Fruit fly (Drosophila melanogaster): ENCODE results near the gene Pldn.
A peak's percentile ranks its signal among the peaks of the same experiment; 100 is the strongest.

Gene Pldn

dm6 chr3L:11681794-11682193 is 9.4 kb downstream of the Pldn start, which contains the start of gene TfIIEalpha:
Gene TfIIEalpha (plus strand): TSS chr3L:11682038.
- TF ChIP-seq bab1 (GFP tag; optimal IDR thresholded peaks at IDR 0.05) (peak; percentile 66), tj (GFP tag; optimal IDR thresholded peaks at IDR 0.05) (no peak), cic (GFP tag; optimal IDR thresholded peaks at IDR 0.05) (peak; percentile 37), CG11617 (GFP tag; optimal IDR thresholded peaks at IDR 0.05) (no peak), toe (GFP tag; optimal IDR thresholded peaks at IDR 0.05) (peak; percentile 18), CG14711 (tag; optimal IDR thresholded peaks at IDR 0.05) (no peak), Clk (GFP tag; optimal IDR thresholded peaks at IDR 0.05) (no peak), pad (GFP tag; optimal IDR thresholded peaks at IDR 0.05) (no peak), CG5204 (GFP tag; optimal IDR thresholded peaks at IDR 0.05) (no peak), CG33017 (tag; optimal IDR thresholded peaks at IDR 0.05) (no peak), ovo (GFP tag; optimal IDR thresholded peaks at IDR 0.05) (no peak), CG7045 (GFP tag; optimal IDR thresholded peaks at IDR 0.05) (no peak), CG12768 (GFP tag; optimal IDR thresholded peaks at IDR 0.05) (no peak), Mnt (GFP tag; optimal IDR thresholded peaks at IDR 0.05) (peak; percentile 23), CG7101 (tag; optimal IDR thresholded peaks at IDR 0.05) (no peak), cnc (optimal IDR thresholded peaks at IDR 0.05) (no peak)

- TF ChIP-seq CG1620 (GFP tag; optimal IDR thresholded peaks at IDR 0.05), result no peak
- TF ChIP-seq pad (GFP tag; optimal IDR thresholded peaks at IDR 0.05), result peak; percentile 16
- TF ChIP-seq Mnt (GFP tag; optimal IDR thresholded peaks at IDR 0.05), result peak; percentile 24
- TF ChIP-seq CG7101 (tag; optimal IDR thresholded peaks at IDR 0.05), result no peak
- peak; percentile 17 for TF ChIP-seq toe (GFP tag; optimal IDR thresholded peaks at IDR 0.05)
- TF ChIP-seq kay (GFP tag; ENCODE audit: borderline replicate concordance), result no peak
- peak; percentile 41 for TF ChIP-seq CG12768 (GFP tag; optimal IDR thresholded peaks at IDR 0.05)
- TF ChIP-seq Clk (GFP tag; optimal IDR thresholded peaks at IDR 0.05), result peak; percentile 8
- TF ChIP-seq CG11617 (GFP tag; optimal IDR thresholded peaks at IDR 0.05), result peak; percentile 23
- TF ChIP-seq Hr96 (GFP tag; optimal IDR thresholded peaks at IDR 0.05), result no peak
- TF ChIP-seq CG14711 (tag; optimal IDR thresholded peaks at IDR 0.05), result peak; percentile 4
- no peak for TF ChIP-seq tj (GFP tag; optimal IDR thresholded peaks at IDR 0.05)
- TF ChIP-seq cic (GFP tag; optimal IDR thresholded peaks at IDR 0.05), result peak; percentile 36
- no peak for TF ChIP-seq ovo (GFP tag; optimal IDR thresholded peaks at IDR 0.05)
- no peak for TF ChIP-seq bab1 (GFP tag; optimal IDR thresholded peaks at IDR 0.05)
- peak; percentile 5 for TF ChIP-seq CG7045 (GFP tag; optimal IDR thresholded peaks at IDR 0.05)
Measured at dm6 chr3L:11680298-11680697, 10.9 kb downstream of the Pldn start, which contains the start of gene CG32085. Gene CG32085 (minus strand): TSS chr3L:11680344.

- TF ChIP-seq Hr96 (GFP tag; optimal IDR thresholded peaks at IDR 0.05), result no peak
- no peak for TF ChIP-seq Clk (GFP tag; optimal IDR thresholded peaks at IDR 0.05)
- TF ChIP-seq CG7045 (GFP tag; optimal IDR thresholded peaks at IDR 0.05), result no peak
- TF ChIP-seq Mnt (GFP tag; optimal IDR thresholded peaks at IDR 0.05), result no peak
- TF ChIP-seq CG11617 (GFP tag; optimal IDR thresholded peaks at IDR 0.05), result no peak
- TF ChIP-seq CG14711 (tag; optimal IDR thresholded peaks at IDR 0.05), result no peak
- no peak for TF ChIP-seq Crg-1 (GFP tag; optimal IDR thresholded peaks at IDR 0.05)
- no peak for TF ChIP-seq cic (GFP tag; optimal IDR thresholded peaks at IDR 0.05)
- TF ChIP-seq CG5204 (GFP tag; optimal IDR thresholded peaks at IDR 0.05), result no peak
- TF ChIP-seq tj (GFP tag; optimal IDR thresholded peaks at IDR 0.05), result no peak
- TF ChIP-seq CG7101 (tag; optimal IDR thresholded peaks at IDR 0.05), result no peak
- no peak for TF ChIP-seq toe (GFP tag; optimal IDR thresholded peaks at IDR 0.05)
- no peak for TF ChIP-seq bab1 (GFP tag; optimal IDR thresholded peaks at IDR 0.05)
- no peak for TF ChIP-seq CG12768 (GFP tag; optimal IDR thresholded peaks at IDR 0.05)
- no peak for TF ChIP-seq cnc (optimal IDR thresholded peaks at IDR 0.05)
- TF ChIP-seq kay (GFP tag; ENCODE audit: borderline replicate concordance), result no peak
- TF ChIP-seq ovo (GFP tag; optimal IDR thresholded peaks at IDR 0.05), result no peak
- TF ChIP-seq CG33017 (tag; optimal IDR thresholded peaks at IDR 0.05), result no peak
- TF ChIP-seq CG1620 (GFP tag; optimal IDR thresholded peaks at IDR 0.05), result no peak
- TF ChIP-seq pad (GFP tag; optimal IDR thresholded peaks at IDR 0.05), result no peak
Measured at dm6 chr3L:11678313-11678817, 12.8 kb downstream of the Pldn start.

- TF ChIP-seq cic (GFP tag; optimal IDR thresholded peaks at IDR 0.05), result no peak
- peak; percentile 1 for TF ChIP-seq CG11617 (GFP tag; optimal IDR thresholded peaks at IDR 0.05)
- TF ChIP-seq bab1 (GFP tag; optimal IDR thresholded peaks at IDR 0.05), result no peak
- peak; percentile 66 for TF ChIP-seq CG7101 (tag; optimal IDR thresholded peaks at IDR 0.05)
- TF ChIP-seq cnc (optimal IDR thresholded peaks at IDR 0.05), result no peak
- TF ChIP-seq CG14711 (tag; optimal IDR thresholded peaks at IDR 0.05), result peak; percentile 62
- TF ChIP-seq CG1620 (GFP tag; optimal IDR thresholded peaks at IDR 0.05), result no peak
- peak; percentile 77 for TF ChIP-seq CG33017 (tag; optimal IDR thresholded peaks at IDR 0.05)
- peak; percentile 51 for TF ChIP-seq toe (GFP tag; optimal IDR thresholded peaks at IDR 0.05)
- TF ChIP-seq Clk (GFP tag; optimal IDR thresholded peaks at IDR 0.05), result peak; percentile 40
- TF ChIP-seq Hr96 (GFP tag; optimal IDR thresholded peaks at IDR 0.05), result peak; percentile 35
- no peak for TF ChIP-seq ovo (GFP tag; optimal IDR thresholded peaks at IDR 0.05)
- peak; percentile 52 for TF ChIP-seq CG5204 (GFP tag; optimal IDR thresholded peaks at IDR 0.05)
- TF ChIP-seq tj (GFP tag; optimal IDR thresholded peaks at IDR 0.05), result no peak
- TF ChIP-seq Mnt (GFP tag; optimal IDR thresholded peaks at IDR 0.05), result peak; percentile 3
- TF ChIP-seq CG12768 (GFP tag; optimal IDR thresholded peaks at IDR 0.05), result peak; percentile 75
- TF ChIP-seq Crg-1 (GFP tag; optimal IDR thresholded peaks at IDR 0.05), result no peak
- peak; percentile 64 for TF ChIP-seq CG7045 (GFP tag; optimal IDR thresholded peaks at IDR 0.05)
- TF ChIP-seq kay (GFP tag; ENCODE audit: borderline replicate concordance), result no peak
- TF ChIP-seq pad (GFP tag; optimal IDR thresholded peaks at IDR 0.05), result peak; percentile 10
Measured at dm6 chr3L:11656189-11656588, 35.0 kb downstream of the Pldn start.

dm6 chr3L:11648410-11648809 is 42.8 kb downstream of the Pldn start, which contains the start of the genes RIOK1 and Polr3H:
Gene RIOK1 (minus strand): TSS chr3L:11648474.
Gene Polr3H (plus strand): TSS chr3L:11648756.
- no peak for TF ChIP-seq CG33017 (tag; optimal IDR thresholded peaks at IDR 0.05)
- TF ChIP-seq CG11617 (GFP tag; optimal IDR thresholded peaks at IDR 0.05), result peak; percentile 72
- TF ChIP-seq CG1620 (GFP tag; optimal IDR thresholded peaks at IDR 0.05), result peak; percentile 60
- TF ChIP-seq CG7101 (tag; optimal IDR thresholded peaks at IDR 0.05), result peak; percentile 53
- peak; percentile 57 for TF ChIP-seq CG5204 (GFP tag; optimal IDR thresholded peaks at IDR 0.05)
- TF ChIP-seq pad (GFP tag; optimal IDR thresholded peaks at IDR 0.05), result peak; percentile 17
- TF ChIP-seq Clk (GFP tag; optimal IDR thresholded peaks at IDR 0.05), result peak; percentile 27
- TF ChIP-seq Crg-1 (GFP tag; optimal IDR thresholded peaks at IDR 0.05), result peak; percentile 56
- no peak for TF ChIP-seq kay (GFP tag; ENCODE audit: borderline replicate concordance)
- TF ChIP-seq CG7045 (GFP tag; optimal IDR thresholded peaks at IDR 0.05), result peak; percentile 27
- TF ChIP-seq toe (GFP tag; optimal IDR thresholded peaks at IDR 0.05), result peak; percentile 35
- TF ChIP-seq Mnt (GFP tag; optimal IDR thresholded peaks at IDR 0.05), result peak; percentile 99
- TF ChIP-seq cic (GFP tag; optimal IDR thresholded peaks at IDR 0.05), result no peak
- TF ChIP-seq bab1 (GFP tag; optimal IDR thresholded peaks at IDR 0.05), result peak; percentile 76
- peak; percentile 67 for TF ChIP-seq CG14711 (tag; optimal IDR thresholded peaks at IDR 0.05)
- TF ChIP-seq tj (GFP tag; optimal IDR thresholded peaks at IDR 0.05), result peak; percentile 11
- peak; percentile 52 for TF ChIP-seq CG12768 (GFP tag; optimal IDR thresholded peaks at IDR 0.05)
- no peak for TF ChIP-seq ovo (GFP tag; optimal IDR thresholded peaks at IDR 0.05)
- TF ChIP-seq cnc (optimal IDR thresholded peaks at IDR 0.05), result no peak
- TF ChIP-seq Hr96 (GFP tag; optimal IDR thresholded peaks at IDR 0.05), result peak; percentile 59

All from whole organism, adult.